Worm (Caenorhabditis elegans): Measurements from ENCODE around the gene F34D10.3.

DNA sequence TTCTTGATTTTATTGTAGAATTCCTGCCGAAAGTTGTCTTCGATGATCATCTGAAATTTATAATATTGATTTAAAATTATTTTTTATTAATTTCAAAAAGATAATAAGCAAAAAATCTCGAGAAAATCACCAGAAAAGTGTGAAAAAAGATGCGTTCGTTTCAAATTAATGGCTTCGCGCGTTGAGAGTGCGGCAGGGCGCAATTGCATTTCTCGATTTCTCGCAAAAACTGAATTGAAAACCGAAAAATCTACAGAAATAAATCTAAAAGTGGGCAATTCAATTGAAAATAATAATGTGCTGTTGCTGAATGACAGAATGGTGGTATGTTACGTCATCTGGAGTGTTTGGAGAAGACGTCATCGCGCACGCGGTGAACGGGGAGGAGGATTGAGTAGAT lies 935 bp downstream of the F34D10.3 start, which contains the start of gene evl-18:
- TF ChIP-seq ama-1 (optimal IDR thresholded peaks at IDR 0.05) (no peak), flt-1 (GFP tag; IDR thresholded peaks at IDR 0.05) (no peak), aly-1 (tag; optimal IDR thresholded peaks at IDR 0.05) (no peak), sea-1 (GFP tag; conservative IDR thresholded peaks at IDR 0.05) (no peak), pes-1 (GFP tag; IDR thresholded peaks at IDR 0.05) (no peak), hmbx-1 (tag; optimal IDR thresholded peaks at IDR 0.05) (no peak)
